Fruit fly (Drosophila melanogaster) Kc167 (cell line): Measurements from ENCODE around the gene CG34112.

ENCODE experiments used
- Sin3A ChIP-seq: fragments of >200 bp; optimal IDR thresholded peaks from 2 replicates; lab custom pipeline; 2018; ENCODE audit warnings: missing external identifiers
- h ChIP-seq: fragments of >200 bp; optimal IDR thresholded peaks from 3 replicates; lab custom pipeline; 2018; ENCODE audit warnings: missing external identifiers
- insv ChIP-seq: fragments of >200 bp; optimal IDR thresholded peaks from 3 replicates; lab custom pipeline; 2018; ENCODE audit warnings: missing external identifiers
- psq ChIP-seq: fragments of >200 bp; optimal IDR thresholded peaks from 2 replicates; lab custom pipeline; 2017; ENCODE audit warnings: missing external identifiers
- ttk ChIP-seq: sonication (Bioruptor generic); optimal IDR thresholded peaks from 2 replicates; lab custom pipeline; 2017; ENCODE audit warnings: missing external identifiers

DNA sequence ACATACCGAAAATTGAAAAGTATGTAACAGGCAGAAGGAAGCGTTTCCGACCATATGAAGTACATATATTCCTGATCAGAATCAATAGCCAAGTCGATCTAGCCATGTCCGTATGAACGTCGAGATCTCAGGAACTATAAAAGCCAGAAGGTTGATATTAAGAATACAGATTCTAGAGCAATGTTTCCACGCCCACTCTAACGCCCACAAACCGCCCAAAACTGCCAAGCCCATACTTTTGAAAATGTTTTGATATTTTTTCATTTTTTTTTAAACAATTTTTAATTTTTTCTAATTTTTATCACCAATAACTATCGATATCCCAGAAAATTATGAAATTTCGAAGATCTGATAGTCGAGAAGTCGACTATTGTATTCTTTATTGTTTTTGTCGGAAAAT is 32.0 kb downstream of the CG34112 start:
- TF ChIP-seq ttk (lab: Kevin White, UChicago) (no peak), h (no peak), psq (lab: Kevin White, UChicago) (no peak), Sin3A (lab: Kevin White, UChicago) (no peak), insv (no peak)
